ENCODE assay signal across 5 fruit fly cellular contexts in genomic region chr3L:9615443-9616141, dm6.
TF ChIP-seq lines count a peak whose summit lies in the region.

No protein-coding gene starts in this region.

- no peak for TF ChIP-seq CTCF in whole organism, embryonic (GFP tag; optimal IDR thresholded peaks at IDR 0.05; lab: Kevin White, UChicago)

TF ChIP-seq in whole organism, adult, 20 proteins besides CTCF, POLR2A, EP300 and RAD21:
- no peak for TF ChIP-seq bab1 (GFP tag; optimal IDR thresholded peaks at IDR 0.05; lab: Kevin White, UChicago)
- peak; percentile 48 for TF ChIP-seq tj (GFP tag; optimal IDR thresholded peaks at IDR 0.05; lab: Kevin White, UChicago)
- no peak for TF ChIP-seq cnc (optimal IDR thresholded peaks at IDR 0.05; lab: Kevin White, UChicago)
- no peak for TF ChIP-seq CG1620 (GFP tag; optimal IDR thresholded peaks at IDR 0.05; lab: Kevin White, UChicago)
- no peak for TF ChIP-seq CG11617 (GFP tag; optimal IDR thresholded peaks at IDR 0.05; lab: Kevin White, UChicago)
- TF ChIP-seq pad (GFP tag; optimal IDR thresholded peaks at IDR 0.05; lab: Kevin White, UChicago), result no peak
- no peak for TF ChIP-seq ovo (GFP tag; optimal IDR thresholded peaks at IDR 0.05; lab: Kevin White, UChicago)
- TF ChIP-seq Hr96 (GFP tag; optimal IDR thresholded peaks at IDR 0.05; lab: Kevin White, UChicago), result no peak
- TF ChIP-seq kay (GFP tag; lab: Kevin White, UChicago; ENCODE audit: borderline replicate concordance), result no peak
- no peak for TF ChIP-seq CG33017 (tag; optimal IDR thresholded peaks at IDR 0.05; lab: Kevin White, UChicago)
- peak; percentile 11 for TF ChIP-seq cic (GFP tag; optimal IDR thresholded peaks at IDR 0.05; lab: Kevin White, UChicago)
- TF ChIP-seq Crg-1 (GFP tag; optimal IDR thresholded peaks at IDR 0.05; lab: Kevin White, UChicago), result no peak

TF ChIP-seq in whole organism, embryonic, 481 proteins besides CTCF, POLR2A, EP300 and RAD21 (continues in another document):
- TF ChIP-seq z (GFP tag; IDR thresholded peaks at IDR 0.05; lab: Robert Waterston, UW) (peak; percentile 95), psq (GFP tag; optimal IDR thresholded peaks at IDR 0.05; lab: Kevin White, UChicago) (peak; percentile 48), gsb-n (tag; optimal IDR thresholded peaks at IDR 0.05; lab: Kevin White, UChicago) (no peak), CG16779 (GFP tag; IDR thresholded peaks at IDR 0.05; lab: Robert Waterston, UW) (no peak), cg (GFP tag; optimal IDR thresholded peaks at IDR 0.05; lab: Kevin White, UChicago) (peak; percentile 75), E2f2 (GFP tag; IDR thresholded peaks at IDR 0.05; lab: Robert Waterston, UW) (0 out of 2 replicates have a peak, but pooled peaks have one; percentile 12), sens (GFP tag; lab: Kevin White, UChicago) (peak; percentile 62), PHDP (tag; optimal IDR thresholded peaks at IDR 0.05; lab: Kevin White, UChicago) (peak; percentile 2), zen (tag; optimal IDR thresholded peaks at IDR 0.05; lab: Kevin White, UChicago) (no peak), sug (tag; optimal IDR thresholded peaks at IDR 0.05; lab: Kevin White, UChicago) (peak; percentile 65), sens-2 (GFP tag; IDR thresholded peaks at IDR 0.05; lab: Robert Waterston, UW) (0 out of 2 replicates have a peak, but pooled peaks have one; percentile 10), bbx (GFP tag; IDR thresholded peaks at IDR 0.05; lab: Robert Waterston, UW; ENCODE audit: partially characterized antibody) (0 out of 2 replicates have a peak, but pooled peaks have one; percentile 13), Nf-YB (GFP tag; optimal IDR thresholded peaks at IDR 0.05; lab: Kevin White, UChicago) (peak; percentile 52), CG7745 (tag; optimal IDR thresholded peaks at IDR 0.05; lab: Kevin White, UChicago) (no peak), CG18011 (GFP tag; optimal IDR thresholded peaks at IDR 0.05; lab: Kevin White, UChicago) (no peak), CG9727 (GFP tag; optimal IDR thresholded peaks at IDR 0.05; lab: Kevin White, UChicago) (peak; percentile 38), Pdp1 (GFP tag; optimal IDR thresholded peaks at IDR 0.05; lab: Kevin White, UChicago) (peak in 1 of 2 experiments; percentile 83), cwo (GFP tag; optimal IDR thresholded peaks at IDR 0.05; lab: Kevin White, UChicago) (peak; percentile 11), CG34376 (GFP tag; optimal IDR thresholded peaks at IDR 0.05; lab: Kevin White, UChicago) (peak; percentile 91)

TF ChIP-seq in whole organism, prepupa, 60 proteins besides CTCF, POLR2A, EP300 and RAD21:
- TF ChIP-seq svp (GFP tag; lab: Kevin White, UChicago) (peak; percentile 64), fkh (GFP tag; optimal IDR thresholded peaks at IDR 0.05; lab: Kevin White, UChicago) (peak; percentile 22), vri (GFP tag; optimal IDR thresholded peaks at IDR 0.05; lab: Kevin White, UChicago) (peak; percentile 73), CG8632 (GFP tag; optimal IDR thresholded peaks at IDR 0.05; lab: Kevin White, UChicago) (no peak)

TF ChIP-seq in whole organism, pupa, 21 proteins besides CTCF, POLR2A, EP300 and RAD21:
- TF ChIP-seq EcR (GFP tag; optimal IDR thresholded peaks at IDR 0.05; lab: Kevin White, UChicago) (peak; percentile 67), D1 (tag; optimal IDR thresholded peaks at IDR 0.05; lab: Kevin White, UChicago) (no peak), CG8301 (tag; optimal IDR thresholded peaks at IDR 0.05; lab: Kevin White, UChicago) (no peak), Ets98B (GFP tag; IDR thresholded peaks at IDR 0.05; lab: Robert Waterston, UW) (no peak), CG8159 (tag; optimal IDR thresholded peaks at IDR 0.05; lab: Kevin White, UChicago) (no peak)

TF ChIP-seq in whole organism, wandering third instar larva, 38 proteins besides CTCF, POLR2A, EP300 and RAD21:
- TF ChIP-seq psq (GFP tag; optimal IDR thresholded peaks at IDR 0.05; lab: Kevin White, UChicago), result peak; percentile 82
- TF ChIP-seq Abd-B (GFP tag; optimal IDR thresholded peaks at IDR 0.05; lab: Kevin White, UChicago), result no peak
TF ChIP-seq in whole organism, wandering third instar larva: peak in this region for 1.
